Worm (Caenorhabditis elegans) whole organism, L4 larva: ENCODE results near the gene F13B6.2.

Experiments used
- F44E2.7 ChIP-seq: fragments of 200-800 bp; sonication (Bioruptor generic); IDR thresholded peaks from 2 replicates; pipeline ENCODE4 v2.1.2; 2022; ENCODE audit warnings: missing genetic modification characterization, missing compliant biosample characterization
- Y75B8A.6 ChIP-seq: fragments of 200-800 bp; sonication (Bioruptor generic); IDR thresholded peaks from 2 replicates; pipeline ENCODE4 v1.3.6; 2022; ENCODE audit warnings: missing genetic modification reagents, missing genetic modification characterization, missing compliant biosample characterization
- ama-1 ChIP-seq: fragments of 150-350 bp; optimal IDR thresholded peaks from 2 replicates; lab custom pipeline; 2014; ENCODE audit warnings: inconsistent platforms, mixed read lengths
- lin-15B ChIP-seq: fragments of 150-350 bp; sonication (generic microtip); optimal IDR thresholded peaks from 3 replicates; lab custom pipeline; 2014; ENCODE audit warnings: missing biosample characterization, missing genetic modification characterization
- lsy-2 ChIP-seq, 2 experiments: fragments of 150-350 bp in 1 of 2; sonication (generic microtip) in 1 of 2; optimal IDR thresholded peaks; 2 replicates each; lab custom pipeline; 2014 to 2017; ENCODE audit warnings: missing biosample characterization in 2 of 2, missing genetic modification characterization in 2 of 2
- nhr-25 ChIP-seq: sonication (generic microtip); optimal IDR thresholded peaks from 2 replicates; lab custom pipeline; 2017; ENCODE audit warnings: missing genetic modification characterization, mild to moderate bottlenecking, missing compliant biosample characterization, antibody characterized with exemption, moderate library complexity, borderline replicate concordance; ENCODE audit not compliant: insufficient read depth
- skn-1 ChIP-seq: fragments of 150-350 bp; optimal IDR thresholded peaks from 2 replicates; lab custom pipeline; 2014; ENCODE audit warnings: missing biosample characterization, missing genetic modification characterization
- unc-130 ChIP-seq: sonication (generic microtip); optimal IDR thresholded peaks from 2 replicates; lab custom pipeline; 2016; ENCODE audit warnings: missing genetic modification reagents, missing genetic modification characterization, missing compliant biosample characterization
- ztf-11 ChIP-seq: fragments of 150-350 bp; optimal IDR thresholded peaks from 2 replicates; lab custom pipeline; 2014; ENCODE audit warnings: missing biosample characterization, missing genetic modification characterization

ce11 chrIV:7445995-7446394 lies 14.1 kb downstream of the F13B6.2 start, which contains the start of gene B0496.1:
- TF ChIP-seq F44E2.7 (GFP tag; lab: Robert Waterston, UW) (no peak), Y75B8A.6 (GFP tag; lab: Robert Waterston, UW) (no peak), ama-1 (no peak), ztf-11 (tag; lab: Kevin White, UChicago) (no peak), nhr-25 (tag; lab: Kevin White, UChicago) (no peak), lsy-2 (tag; optimal IDR thresholded peaks at IDR 0.05; lab: Kevin White, UChicago) (no peak), lin-15B (tag; lab: Kevin White, UChicago) (no peak), unc-130 (no peak), skn-1 (tag; lab: Kevin White, UChicago) (no peak)
